Fruit fly (Drosophila melanogaster): ENCODE data around the gene RtGEF.

DNA sequence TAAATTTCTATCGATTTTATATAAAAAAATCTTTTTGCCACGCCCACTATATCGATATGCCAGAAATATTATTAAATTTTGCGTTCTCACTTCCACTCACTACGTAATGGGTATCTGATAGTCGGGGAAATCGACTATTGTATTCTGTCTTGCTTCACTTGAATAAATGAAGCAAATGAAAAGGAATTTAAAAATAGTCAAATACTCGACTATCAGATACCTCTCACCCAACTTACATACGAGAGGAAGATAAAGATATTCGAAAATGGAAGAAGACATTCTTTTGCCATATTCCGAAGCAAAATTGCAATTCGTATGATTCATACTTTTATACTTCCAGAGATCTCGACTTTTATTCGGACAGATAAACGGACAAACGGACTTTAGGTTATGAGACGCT lies 63.6 kb downstream of the RtGEF start:
- TF ChIP-seq CG9817 (tag; optimal IDR thresholded peaks at IDR 0.05) (no peak), Elba2 (GFP tag; optimal IDR thresholded peaks at IDR 0.05) (no peak), z (GFP tag; IDR thresholded peaks at IDR 0.05) (no peak), Fer3 (tag; optimal IDR thresholded peaks at IDR 0.05) (no peak), Abd-B (GFP tag; optimal IDR thresholded peaks at IDR 0.05) (no peak), HHEX (GFP tag; optimal IDR thresholded peaks at IDR 0.05) (no peak), Nf-YB (GFP tag; optimal IDR thresholded peaks at IDR 0.05) (no peak), tup (GFP tag; optimal IDR thresholded peaks at IDR 0.05) (no peak), sd (tag; optimal IDR thresholded peaks at IDR 0.05) (no peak)
